Worm (Caenorhabditis elegans): ENCODE results near the gene Y26G10.6.

DNA sequence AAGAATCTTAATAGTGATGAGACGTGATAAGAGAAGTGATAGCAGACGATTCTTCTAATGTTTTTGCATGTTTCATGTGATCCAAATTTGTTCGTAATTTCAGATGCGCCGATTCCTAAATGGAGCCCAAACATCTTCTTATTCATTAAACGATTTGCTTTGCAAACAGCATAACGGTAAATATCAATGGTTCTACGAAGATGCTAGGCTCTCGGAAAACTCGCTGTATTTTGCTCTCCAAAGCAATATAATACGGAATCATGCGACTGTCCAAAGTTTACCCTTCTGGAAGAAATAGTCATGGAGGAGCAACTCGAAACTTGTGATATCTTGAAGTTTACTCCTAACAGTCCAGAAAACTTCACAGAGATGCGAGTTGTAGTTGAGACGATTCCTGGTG, 6.1 kb downstream of the Y26G10.6 start, which contains the start of gene W06D12.6:
- TF ChIP-seq mes-4 (tag; optimal IDR thresholded peaks at IDR 0.05) (no peak), aptf-2 (GFP tag; conservative IDR thresholded peaks at IDR 0.05) (no peak), atf-7 (tag; optimal IDR thresholded peaks at IDR 0.05) (no peak), gei-17 (GFP tag; optimal IDR thresholded peaks at IDR 0.05) (no peak), bed-2 (GFP tag; IDR thresholded peaks at IDR 0.05) (no peak), sptf-2 (GFP tag; optimal IDR thresholded peaks at IDR 0.05) (no peak), pbrm-1 (GFP tag; IDR thresholded peaks at IDR 0.05) (no peak), athp-1 (tag; optimal IDR thresholded peaks at IDR 0.05) (no peak), madf-3 (GFP tag; IDR thresholded peaks at IDR 0.05) (no peak)
